Worm (Caenorhabditis elegans) whole organism, L4/young adult: ENCODE results near the gene C47A10.16.

Experiments used
- W03F9.2 ChIP-seq: fragments of 150-350 bp; optimal IDR thresholded peaks from 2 replicates; lab custom pipeline; 2014; ENCODE audit warnings: missing biosample characterization, missing genetic modification characterization
- dao-5 ChIP-seq: sonication (generic microtip); optimal IDR thresholded peaks from 2 replicates; lab custom pipeline; 2016; ENCODE audit warnings: missing genotype, missing genetic modification characterization, moderate library complexity, missing compliant biosample characterization
- him-1 ChIP-seq: sonication (generic microtip); optimal IDR thresholded peaks from 2 replicates; lab custom pipeline; 2016; ENCODE audit warnings: missing genotype, missing genetic modification reagents, missing genetic modification characterization, missing compliant biosample characterization

DNA sequence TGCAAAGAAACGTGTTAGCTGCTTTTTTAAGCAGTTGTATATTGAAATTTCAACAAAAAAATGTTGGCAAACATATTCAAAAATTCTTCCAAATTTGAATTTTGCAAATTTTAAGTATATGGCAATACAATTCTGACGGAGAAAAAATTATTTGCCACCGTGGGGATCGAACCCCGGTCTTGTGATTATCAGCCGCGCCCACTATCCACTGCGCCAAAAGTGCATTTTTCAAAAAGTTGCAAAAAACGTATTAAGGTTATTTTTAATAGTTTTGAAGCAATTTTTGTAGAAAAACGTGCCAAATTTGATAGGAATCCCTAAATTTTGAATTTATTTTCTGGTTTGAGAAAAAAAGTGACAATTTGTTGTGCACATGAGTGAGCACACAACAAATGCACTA lies 19.4 kb upstream of the C47A10.16 start:
- TF ChIP-seq W03F9.2 (tag; lab: Kevin White, UChicago) = no peak
- no peak for TF ChIP-seq him-1 (tag; lab: Kevin White, UChicago)
- TF ChIP-seq dao-5 (tag; lab: Kevin White, UChicago) = no peak
